Worm (Caenorhabditis elegans) whole organism, early embryonic: ENCODE results near the gene ZK666.8.

ENCODE experiments used
- B0310.2 ChIP-seq: sonication (generic microtip); optimal IDR thresholded peaks from 2 replicates; lab custom pipeline; 2016; ENCODE audit warnings: mild to moderate bottlenecking, missing genetic modification characterization, missing compliant biosample characterization
- F13C5.2 ChIP-seq: sonication (generic microtip); optimal IDR thresholded peaks from 2 replicates; lab custom pipeline; 2017; ENCODE audit warnings: mild to moderate bottlenecking, missing genetic modification characterization, inconsistent platforms, missing compliant biosample characterization
- aly-1 ChIP-seq: sonication (generic microtip); optimal IDR thresholded peaks from 2 replicates; lab custom pipeline; 2016; ENCODE audit warnings: missing genetic modification characterization, missing compliant biosample characterization
- ama-1 ChIP-seq: fragments of 150-350 bp; optimal IDR thresholded peaks from 2 replicates; lab custom pipeline; 2014
- ceh-13 ChIP-seq: fragments of 200-800 bp; sonication (Bioruptor generic); optimal IDR thresholded peaks from 2 replicates; lab custom pipeline; 2018; ENCODE audit warnings: mild to moderate bottlenecking, missing genetic modification characterization, missing compliant biosample characterization
- ceh-36 ChIP-seq: sonication (generic microtip); optimal IDR thresholded peaks from 2 replicates; lab custom pipeline; 2016; ENCODE audit warnings: missing genetic modification characterization, inconsistent platforms, missing compliant biosample characterization
- ets-7 ChIP-seq: sonication (generic microtip); optimal IDR thresholded peaks from 2 replicates; lab custom pipeline; 2016; ENCODE audit warnings: missing genotype, missing genetic modification characterization, missing compliant biosample characterization
- flt-1 ChIP-seq: fragments of 200-800 bp; sonication (Bioruptor generic); IDR thresholded peaks from 2 replicates; pipeline ENCODE4 v1.3.6; 2022; ENCODE audit warnings: missing genetic modification characterization, missing compliant biosample characterization
- hmbx-1 ChIP-seq: sonication (generic microtip); optimal IDR thresholded peaks from 2 replicates; lab custom pipeline; 2016; ENCODE audit warnings: mild to moderate bottlenecking, missing genetic modification characterization, missing compliant biosample characterization
- hmg-4 ChIP-seq: fragments of 200-800 bp; sonication (Bioruptor generic); optimal IDR thresholded peaks from 2 replicates; lab custom pipeline; 2018; ENCODE audit warnings: mild to moderate bottlenecking, missing genetic modification characterization, missing compliant biosample characterization
- hnd-1 ChIP-seq: sonication (generic microtip); optimal IDR thresholded peaks from 2 replicates; lab custom pipeline; 2016; ENCODE audit warnings: missing genetic modification characterization, missing compliant biosample characterization
- pes-1 ChIP-seq: fragments of 200-800 bp; sonication (Bioruptor generic); IDR thresholded peaks from 2 replicates; pipeline ENCODE4 v1.3.6; 2022; ENCODE audit warnings: missing genetic modification reagents, missing genetic modification characterization, missing compliant biosample characterization
- scrt-1 ChIP-seq: fragments of 200-800 bp; sonication (Bioruptor generic); IDR thresholded peaks from 2 replicates; pipeline ENCODE4 v1.3.6; 2022; ENCODE audit warnings: missing genetic modification characterization, missing compliant biosample characterization
- sea-1 ChIP-seq: fragments of 200-800 bp; sonication (Bioruptor generic); conservative IDR thresholded peaks from 2 replicates; pipeline ENCODE4 v1.3.6; 2022; ENCODE audit warnings: missing genetic modification characterization, missing compliant biosample characterization
- tbx-11 ChIP-seq: fragments of 200-800 bp; sonication (Bioruptor generic); IDR thresholded peaks from 2 replicates; pipeline ENCODE4 v1.3.6; 2022; ENCODE audit warnings: missing genetic modification characterization, missing compliant biosample characterization
- tbx-37 ChIP-seq: fragments of 200-800 bp; sonication (Bioruptor generic); conservative IDR thresholded peaks from 2 replicates; pipeline ENCODE4 v1.3.6; 2022; ENCODE audit warnings: missing genetic modification reagents, missing genetic modification characterization, missing compliant biosample characterization
- tra-4 ChIP-seq: sonication (generic microtip); optimal IDR thresholded peaks from 2 replicates; lab custom pipeline; 2017; ENCODE audit warnings: missing genetic modification characterization, missing compliant biosample characterization

The ZK666.8 gene

DNA sequence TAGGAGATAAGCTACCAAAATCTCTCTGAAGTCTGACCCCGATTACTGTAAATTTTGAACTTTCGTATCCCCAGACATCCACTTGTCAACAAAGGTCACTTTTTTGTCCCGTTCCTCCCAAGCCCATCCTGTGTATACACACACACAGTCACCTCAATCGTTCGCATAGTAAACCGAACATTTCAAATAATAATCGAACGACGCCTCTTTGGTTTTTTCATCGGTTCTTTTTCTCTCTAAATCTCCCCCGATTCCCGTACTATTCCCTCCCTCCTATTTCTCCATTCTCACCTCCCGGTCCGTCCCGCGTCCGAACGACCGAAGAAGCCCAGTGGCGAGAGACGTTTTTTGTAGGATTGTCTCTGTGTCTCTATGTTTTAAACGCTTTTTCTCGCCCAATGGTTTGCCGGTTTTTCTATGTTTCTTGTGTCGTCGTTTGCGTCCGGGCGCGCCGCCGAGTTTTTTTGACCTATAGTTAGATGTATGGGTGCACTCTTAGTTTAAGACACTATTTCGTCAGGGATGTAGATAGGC lies 36.4 kb upstream of the ZK666.8 start:
- TF ChIP-seq ceh-36 (tag; lab: Kevin White, UChicago) (no peak), tbx-37 (0 out of 2 replicates have a peak, but pooled peaks have one; percentile 15), tbx-11 (GFP tag; lab: Robert Waterston, UW) (no peak), sea-1 (GFP tag; lab: Robert Waterston, UW) (no peak), F13C5.2 (no peak), pes-1 (GFP tag; lab: Robert Waterston, UW) (no peak), flt-1 (GFP tag; lab: Robert Waterston, UW) (no peak), B0310.2 (tag; lab: Kevin White, UChicago) (no peak)

DNA sequence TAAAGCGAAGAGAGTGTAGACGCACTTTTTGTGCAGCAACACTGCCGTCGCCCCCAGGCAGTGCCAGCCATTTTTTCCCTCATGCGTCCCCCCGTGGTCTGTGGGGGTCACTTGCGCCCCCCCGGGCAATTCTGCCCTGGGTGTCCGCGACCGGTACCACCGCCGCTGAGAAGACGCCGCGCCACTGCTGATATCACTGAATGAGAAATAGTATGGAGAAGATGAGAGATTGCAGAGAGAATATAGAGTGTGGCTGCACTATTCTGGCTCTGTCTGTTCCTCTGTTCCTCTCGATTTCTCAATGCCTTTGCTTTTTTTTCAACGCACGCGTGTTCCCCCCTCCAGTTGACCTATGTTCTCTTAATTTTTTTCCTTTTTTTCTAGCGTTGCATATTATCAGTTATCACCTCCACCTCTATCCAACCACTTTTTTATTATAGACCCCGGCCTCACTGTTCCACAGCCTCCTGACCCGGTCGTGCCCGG lies 34.8 kb upstream of the ZK666.8 start, which contains the start of gene mab-10:
mab-10 (plus strand) TSS at position 436 of the 486 bp plus-strand sequence.
- TF ChIP-seq scrt-1, result peak; percentile 59; the same call in 1 of the 2 replicates
- no peak for TF ChIP-seq tra-4 (tag; lab: Kevin White, UChicago)
- no peak for TF ChIP-seq ceh-36 (tag; lab: Kevin White, UChicago)
- TF ChIP-seq aly-1 (tag; lab: Kevin White, UChicago), result no peak

DNA sequence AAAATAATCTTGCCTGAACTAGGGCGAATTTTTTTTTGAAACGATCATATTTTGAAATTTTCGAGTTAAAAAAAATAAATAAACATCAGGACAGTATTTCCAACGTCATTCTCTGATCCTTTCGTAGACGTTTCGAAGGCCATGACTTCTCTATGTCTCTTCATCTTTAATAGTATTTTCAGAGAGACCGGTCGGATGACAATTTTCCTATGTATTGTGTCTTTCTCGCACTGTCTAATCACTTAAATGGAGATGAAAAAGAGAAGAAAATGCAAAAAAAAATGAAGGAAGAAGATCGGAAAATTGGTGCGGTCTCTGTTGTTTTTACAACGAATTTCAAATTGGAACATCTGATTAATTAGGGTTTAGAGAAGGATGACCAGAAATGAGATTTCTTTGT lies 32.2 kb upstream of the ZK666.8 start:
- TF ChIP-seq tra-4 (tag; lab: Kevin White, UChicago) (no peak), B0310.2 (tag; lab: Kevin White, UChicago) (no peak), hmg-4 (no peak)

DNA sequence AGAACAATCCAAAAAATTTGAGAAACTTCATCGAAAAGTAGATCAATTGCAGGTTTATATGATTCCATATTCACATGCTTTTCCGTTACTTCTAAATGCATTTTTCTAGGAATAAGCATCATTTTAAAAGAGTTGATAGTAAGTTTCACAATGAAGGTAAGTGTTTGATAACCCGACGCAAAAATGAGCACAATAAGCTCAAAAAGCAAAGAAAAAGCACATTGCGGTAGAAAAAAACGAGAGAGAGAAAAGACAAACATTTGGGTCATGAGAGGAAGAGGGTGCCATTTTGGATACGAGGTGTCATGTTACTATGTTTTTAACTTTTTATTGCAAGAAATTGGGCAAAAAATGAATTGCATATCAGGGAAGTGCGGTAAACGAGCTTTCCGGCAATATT lies 31.4 kb upstream of the ZK666.8 start, which contains the start of gene F59B10.6:
F59B10.6 (minus strand) TSS at position 101 of the 400 bp plus-strand sequence.
- TF ChIP-seq tra-4 (tag; lab: Kevin White, UChicago) (no peak), tbx-11 (GFP tag; lab: Robert Waterston, UW) (no peak), pes-1 (GFP tag; lab: Robert Waterston, UW) (no peak), ceh-13 (GFP tag; lab: Kevin White, UChicago) (no peak), hmg-4 (no peak), F13C5.2 (no peak), ets-7 (tag; lab: Kevin White, UChicago) (no peak), sea-1 (GFP tag; lab: Robert Waterston, UW) (no peak), scrt-1 (no peak), tbx-37 (no peak), aly-1 (tag; lab: Kevin White, UChicago) (no peak), hnd-1 (tag; lab: Kevin White, UChicago) (no peak), ceh-36 (tag; lab: Kevin White, UChicago) (no peak), hmbx-1 (tag; lab: Kevin White, UChicago) (no peak), B0310.2 (tag; lab: Kevin White, UChicago) (no peak), ama-1 (lab: Kevin White, UChicago) (no peak)

DNA sequence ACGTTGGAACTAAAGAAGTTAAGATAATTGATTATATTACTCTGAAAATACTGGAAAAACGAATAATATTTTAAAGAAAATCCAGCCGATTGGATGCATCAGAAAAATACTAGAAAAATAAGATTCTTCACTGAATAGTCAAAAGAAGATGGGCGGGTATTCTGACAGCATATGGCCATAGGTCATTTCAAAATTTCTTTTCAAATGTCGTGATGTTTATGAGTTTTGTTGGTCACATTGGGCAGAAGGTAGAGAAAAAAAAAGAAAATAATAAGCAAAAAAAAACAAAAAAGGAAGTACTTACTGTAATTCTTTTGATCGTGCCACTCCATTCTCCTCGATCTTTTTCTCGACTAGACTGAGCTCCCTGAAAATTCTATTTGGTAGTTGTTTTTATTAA lies 30.6 kb upstream of the ZK666.8 start, which contains the start of gene F59B10.5:
F59B10.5 (minus strand) TSS at position 101 of the 400 bp plus-strand sequence.
- TF ChIP-seq hmg-4, result no peak
- no peak for TF ChIP-seq tbx-37
- no peak for TF ChIP-seq aly-1 (tag; lab: Kevin White, UChicago)
- TF ChIP-seq tbx-11 (GFP tag; lab: Robert Waterston, UW), result no peak
- TF ChIP-seq pes-1 (GFP tag; lab: Robert Waterston, UW), result no peak
- no peak for TF ChIP-seq F13C5.2
- TF ChIP-seq hmbx-1 (tag; lab: Kevin White, UChicago), result no peak
- no peak for TF ChIP-seq tra-4 (tag; lab: Kevin White, UChicago)
- TF ChIP-seq scrt-1, result no peak
- no peak for TF ChIP-seq flt-1 (GFP tag; lab: Robert Waterston, UW)
- no peak for TF ChIP-seq ets-7 (tag; lab: Kevin White, UChicago)

DNA sequence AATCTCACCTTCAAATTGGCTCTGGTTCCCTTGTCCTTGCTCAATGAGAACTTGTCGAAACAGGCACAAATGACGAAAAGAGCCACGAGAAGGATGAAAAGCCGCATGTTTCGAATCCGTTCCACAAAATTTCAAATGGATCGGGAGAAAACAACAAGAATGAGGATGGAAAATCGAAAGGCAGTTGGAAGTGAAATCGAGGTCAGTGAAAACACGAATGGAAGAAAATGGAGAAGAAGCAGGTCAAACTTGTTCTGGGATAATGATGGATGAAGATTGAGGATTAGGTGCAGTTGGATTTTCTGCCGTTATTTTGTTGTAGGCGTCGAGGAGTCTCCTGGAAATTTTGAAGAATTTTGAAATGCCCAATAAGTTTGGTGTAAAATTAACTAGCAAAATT lies 30.1 kb upstream of the ZK666.8 start:
- TF ChIP-seq pes-1 (GFP tag; lab: Robert Waterston, UW), result no peak
- no peak for TF ChIP-seq scrt-1
- TF ChIP-seq tra-4 (tag; lab: Kevin White, UChicago), result no peak
- TF ChIP-seq ceh-13 (GFP tag; lab: Kevin White, UChicago), result no peak
- no peak for TF ChIP-seq hmbx-1 (tag; lab: Kevin White, UChicago)
- no peak for TF ChIP-seq B0310.2 (tag; lab: Kevin White, UChicago)
- no peak for TF ChIP-seq hnd-1 (tag; lab: Kevin White, UChicago)
- no peak for TF ChIP-seq flt-1 (GFP tag; lab: Robert Waterston, UW)
- TF ChIP-seq ama-1 (lab: Kevin White, UChicago), result no peak

DNA sequence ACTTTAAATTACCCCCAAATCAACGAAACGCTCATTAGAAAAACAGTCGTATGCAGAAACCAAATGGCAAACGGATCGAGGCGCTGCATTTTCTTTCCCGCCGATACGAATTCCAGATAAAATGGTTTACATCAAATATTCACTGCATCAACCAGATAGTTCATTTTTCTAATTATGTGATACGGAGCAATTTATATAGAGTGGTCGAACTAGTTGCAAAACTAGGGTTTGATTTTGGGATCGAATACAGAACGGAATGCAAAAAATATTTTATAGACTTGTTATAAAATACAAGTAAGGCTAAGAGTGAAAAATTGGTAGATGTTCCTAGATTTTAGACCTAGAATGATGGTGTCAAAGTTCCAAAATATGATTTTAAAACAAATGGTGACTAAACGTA lies 26.9 kb upstream of the ZK666.8 start:
- TF ChIP-seq B0310.2 (tag; lab: Kevin White, UChicago) (no peak), hmg-4 (no peak), pes-1 (GFP tag; lab: Robert Waterston, UW) (no peak), scrt-1 (no peak), hmbx-1 (tag; lab: Kevin White, UChicago) (no peak), ets-7 (tag; lab: Kevin White, UChicago) (no peak), tbx-37 (no peak)

DNA sequence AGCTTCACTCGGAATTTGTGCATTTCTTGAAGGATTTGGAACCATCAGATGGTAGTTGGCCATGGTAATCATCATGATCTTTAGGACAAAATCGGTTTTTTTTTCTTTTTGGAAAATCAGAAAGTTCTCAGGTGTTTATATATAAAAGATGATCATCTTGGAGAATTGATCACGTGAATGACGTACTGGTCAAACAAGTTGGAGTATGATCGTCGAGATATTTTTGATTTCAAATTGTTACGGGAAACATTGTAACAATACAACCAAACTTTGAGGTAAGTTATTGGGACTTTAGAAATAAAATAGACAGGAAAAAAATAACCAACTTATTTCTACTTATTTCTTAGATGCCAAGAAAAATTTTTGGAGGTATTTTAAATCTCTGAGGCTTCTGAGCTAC lies 26.1 kb upstream of the ZK666.8 start, which contains the start of gene F59B10.4:
F59B10.4 (minus strand) TSS at position 101 of the 400 bp plus-strand sequence.
- TF ChIP-seq aly-1 (tag; lab: Kevin White, UChicago) (no peak), ceh-36 (tag; lab: Kevin White, UChicago) (no peak), ceh-13 (GFP tag; lab: Kevin White, UChicago) (no peak), pes-1 (GFP tag; lab: Robert Waterston, UW) (no peak), F13C5.2 (no peak), hmg-4 (no peak), flt-1 (GFP tag; lab: Robert Waterston, UW) (no peak), sea-1 (GFP tag; lab: Robert Waterston, UW) (no peak), B0310.2 (tag; lab: Kevin White, UChicago) (no peak)
